Fruit fly (Drosophila melanogaster): ENCODE results near the gene CG3337.

DNA sequence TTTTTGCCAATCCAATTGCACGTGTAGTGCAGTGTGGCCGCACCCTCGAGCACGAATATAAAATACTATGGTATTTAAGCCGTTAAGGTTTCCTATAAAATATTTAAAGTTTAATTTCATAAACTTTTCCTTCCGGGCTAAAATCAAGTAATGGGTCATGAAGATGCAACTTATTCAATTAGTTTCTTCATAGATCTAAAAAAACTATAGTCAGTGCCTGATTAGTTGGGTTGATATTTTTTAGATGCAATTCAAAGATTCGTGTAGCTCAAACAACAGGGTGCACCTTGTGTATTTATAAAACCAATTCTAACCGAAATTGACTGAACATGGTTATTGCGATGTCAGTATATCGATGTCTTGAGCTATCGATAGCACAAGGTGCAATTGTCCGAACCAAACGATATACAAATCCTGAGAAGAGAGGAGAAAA is 4.6 kb downstream of the CG3337 start, which contains the start of the genes Smyd5 and Oga:
- TF ChIP-seq Hnf4 (GFP tag; optimal IDR thresholded peaks at IDR 0.05) (no peak), Hr78 (GFP tag; optimal IDR thresholded peaks at IDR 0.05) (no peak), br (GFP tag; optimal IDR thresholded peaks at IDR 0.05) (no peak), pan (optimal IDR thresholded peaks at IDR 0.05) (no peak), usp (GFP tag; optimal IDR thresholded peaks at IDR 0.05) (no peak), Dfd (GFP tag; optimal IDR thresholded peaks at IDR 0.05) (no peak), lola (GFP tag; optimal IDR thresholded peaks at IDR 0.05) (no peak), tai (GFP tag; optimal IDR thresholded peaks at IDR 0.05) (no peak), Myc (optimal IDR thresholded peaks at IDR 0.05) (peak; percentile 70)
